Fruit fly (Drosophila melanogaster) whole organism, embryonic: ENCODE measurements around the gene DCTN1-p150.
A peak's percentile ranks its signal among the peaks of the same experiment; 100 is the strongest.

Experiments
- B-H1 ChIP-seq: fragments of 200-800 bp; sonication (Bioruptor generic); IDR thresholded peaks from 3 replicates; pipeline ENCODE4 v1.3.6; 2022; ENCODE audit warnings: missing biosample characterization, missing genetic modification characterization
- B-H2 ChIP-seq: fragments of 200-800 bp; sonication (Bioruptor generic); optimal IDR thresholded peaks from 2 replicates; lab custom pipeline; 2018; ENCODE audit warnings: missing biosample characterization, mild to moderate bottlenecking, missing genetic modification characterization
- CG11695 ChIP-seq: fragments of 200-800 bp; sonication (Bioruptor generic); IDR thresholded peaks from 3 replicates; pipeline ENCODE4 v1.3.6; 2022; ENCODE audit warnings: missing biosample characterization, missing genetic modification characterization
- CG12769 ChIP-seq: fragments of 200-800 bp; sonication (Bioruptor generic); optimal IDR thresholded peaks from 2 replicates; lab custom pipeline; 2019; ENCODE audit warnings: missing biosample characterization, mild to moderate bottlenecking, missing genetic modification characterization, moderate library complexity
- CG13775 ChIP-seq: fragments of 200-800 bp; sonication (Bioruptor generic); optimal IDR thresholded peaks from 3 replicates; lab custom pipeline; 2017; ENCODE audit warnings: missing biosample characterization, mild to moderate bottlenecking, missing genetic modification characterization
- CG13894 ChIP-seq: fragments of 200-800 bp; sonication (Bioruptor generic); optimal IDR thresholded peaks from 3 replicates; lab custom pipeline; 2018; ENCODE audit warnings: missing biosample characterization, mild to moderate bottlenecking, missing genetic modification characterization, moderate library complexity
- CG14441 ChIP-seq: fragments of 200-800 bp; sonication (Bioruptor generic); IDR thresholded peaks from 2 replicates; pipeline ENCODE4 v1.3.6; 2022; ENCODE audit warnings: missing biosample characterization, missing genetic modification characterization
- CG14667 ChIP-seq: fragments of 200-800 bp; sonication (Bioruptor generic); IDR thresholded peaks from 2 replicates; pipeline ENCODE4 v1.3.6; 2022; ENCODE audit warnings: missing biosample characterization, missing genetic modification characterization
- CG1603 ChIP-seq: fragments of 200-800 bp; sonication (Bioruptor generic); optimal IDR thresholded peaks from 2 replicates; lab custom pipeline; 2019; ENCODE audit warnings: missing biosample characterization, mild to moderate bottlenecking, missing genetic modification characterization, moderate library complexity
- CG17361 ChIP-seq: fragments of 200-800 bp; sonication (Bioruptor generic); IDR thresholded peaks from 3 replicates; pipeline ENCODE4 v1.3.6; 2022; ENCODE audit warnings: missing biosample characterization, missing genetic modification characterization
- CG17912 ChIP-seq: fragments of 200-800 bp; sonication (Bioruptor generic); optimal IDR thresholded peaks from 2 replicates; lab custom pipeline; 2018; ENCODE audit warnings: missing biosample characterization, mild to moderate bottlenecking, missing genetic modification characterization
- CG18011 ChIP-seq: fragments of 200-800 bp; sonication (Bioruptor generic); optimal IDR thresholded peaks from 2 replicates; lab custom pipeline; 2017; ENCODE audit warnings: missing biosample characterization, missing genetic modification characterization, mild to moderate bottlenecking, moderate library complexity, missing genotype
- CG18764 ChIP-seq: fragments of 200-800 bp; sonication (Bioruptor generic); optimal IDR thresholded peaks from 3 replicates; lab custom pipeline; 2016; ENCODE audit warnings: missing biosample characterization, missing genetic modification characterization
- CG2116 ChIP-seq: fragments of 200-800 bp; sonication (Bioruptor generic); optimal IDR thresholded peaks from 3 replicates; lab custom pipeline; 2018; ENCODE audit warnings: missing biosample characterization, mild to moderate bottlenecking, missing genetic modification characterization
- CG2199 ChIP-seq: fragments of 200-800 bp; sonication (Bioruptor generic); IDR thresholded peaks from 3 replicates; pipeline ENCODE4 v1.3.6; 2022; ENCODE audit warnings: missing biosample characterization, missing genetic modification characterization
- CG3065 ChIP-seq: fragments of 200-800 bp; sonication (Bioruptor generic); optimal IDR thresholded peaks from 2 replicates; lab custom pipeline; 2016; ENCODE audit warnings: missing biosample characterization, missing genetic modification characterization
- CG31365 ChIP-seq: fragments of 200-800 bp; sonication (Bioruptor generic); optimal IDR thresholded peaks from 2 replicates; lab custom pipeline; 2018; ENCODE audit warnings: missing biosample characterization, mild to moderate bottlenecking, missing genetic modification characterization
- CG31441 ChIP-seq: fragments of 200-800 bp; sonication (Bioruptor generic); IDR thresholded peaks from 2 replicates; pipeline ENCODE4 v1.3.6; 2022; ENCODE audit warnings: missing biosample characterization, missing genetic modification characterization
- CG33557 ChIP-seq: fragments of 200-800 bp; sonication (Bioruptor generic); optimal IDR thresholded peaks from 2 replicates; lab custom pipeline; 2019; ENCODE audit warnings: missing biosample characterization, mild to moderate bottlenecking, missing genetic modification characterization, moderate library complexity
- CG3847 ChIP-seq: fragments of 200-800 bp; sonication (Bioruptor generic); IDR thresholded peaks from 2 replicates; pipeline ENCODE4 v1.3.6; 2022; ENCODE audit warnings: missing biosample characterization, missing genetic modification characterization
- CG4360 ChIP-seq: fragments of 200-800 bp; sonication (Bioruptor generic); IDR thresholded peaks from 2 replicates; pipeline ENCODE4 v1.3.6; 2022; ENCODE audit warnings: missing biosample characterization, missing genetic modification characterization
- CG4854 ChIP-seq: fragments of 200-800 bp; sonication (Bioruptor generic); optimal IDR thresholded peaks from 2 replicates; lab custom pipeline; 2016; ENCODE audit warnings: missing biosample characterization, missing genetic modification characterization, inconsistent platforms
- CG6654 ChIP-seq: fragments of 200-800 bp; sonication (Bioruptor generic); optimal IDR thresholded peaks from 2 replicates; lab custom pipeline; 2017; ENCODE audit warnings: missing biosample characterization, mild to moderate bottlenecking, missing genetic modification characterization
- CG6765 ChIP-seq: fragments of 200-800 bp; sonication (Bioruptor generic); optimal IDR thresholded peaks from 3 replicates; lab custom pipeline; 2017; ENCODE audit warnings: missing biosample characterization, mild to moderate bottlenecking, missing genetic modification characterization
- CG6854 ChIP-seq: fragments of 200-800 bp; sonication (Bioruptor generic); optimal IDR thresholded peaks from 3 replicates; lab custom pipeline; 2017; ENCODE audit warnings: missing biosample characterization, mild to moderate bottlenecking, missing genetic modification characterization
- CG9727 ChIP-seq: fragments of 200-800 bp; sonication (Bioruptor generic); optimal IDR thresholded peaks from 3 replicates; lab custom pipeline; 2017; ENCODE audit warnings: missing biosample characterization, mild to moderate bottlenecking, missing genetic modification characterization
- HLH4C ChIP-seq: fragments of 200-800 bp; sonication (Bioruptor generic); IDR thresholded peaks from 3 replicates; pipeline ENCODE4 v1.3.6; 2022; ENCODE audit warnings: missing biosample characterization, missing genetic modification characterization; ENCODE audit not compliant: partially characterized antibody
- HLH54F ChIP-seq: fragments of 200-800 bp; sonication (Bioruptor generic); optimal IDR thresholded peaks from 3 replicates; lab custom pipeline; 2016; ENCODE audit warnings: missing biosample characterization, missing genetic modification characterization
- Lhr ChIP-seq: fragments of 200-800 bp; sonication (Bioruptor generic); optimal IDR thresholded peaks from 3 replicates; lab custom pipeline; 2017; ENCODE audit warnings: mild to moderate bottlenecking, missing biosample characterization, missing genetic modification reagents, missing genetic modification characterization
- Lim3 ChIP-seq: fragments of 200-800 bp; sonication (Bioruptor generic); IDR thresholded peaks from 2 replicates; pipeline ENCODE4 v1.3.6; 2022; ENCODE audit warnings: missing biosample characterization, missing genetic modification characterization
- Nf-YB ChIP-seq: fragments of 200-800 bp; sonication (Bioruptor generic); optimal IDR thresholded peaks from 3 replicates; lab custom pipeline; 2019; ENCODE audit warnings: missing biosample characterization, mild to moderate bottlenecking, missing genetic modification characterization, moderate library complexity
- Opbp ChIP-seq: fragments of 200-800 bp; sonication (Bioruptor generic); IDR thresholded peaks from 3 replicates; pipeline ENCODE4 v1.3.6; 2022; ENCODE audit warnings: missing biosample characterization, missing genetic modification characterization; ENCODE audit not compliant: partially characterized antibody
- Spps ChIP-seq: fragments of 200-800 bp; sonication (Bioruptor generic); optimal IDR thresholded peaks from 2 replicates; lab custom pipeline; 2018; ENCODE audit warnings: missing biosample characterization, mild to moderate bottlenecking, missing genetic modification characterization
- TFAM ChIP-seq: fragments of 200-800 bp; sonication (Bioruptor generic); optimal IDR thresholded peaks from 2 replicates; lab custom pipeline; 2017; ENCODE audit warnings: missing biosample characterization, missing genetic modification characterization, inconsistent platforms
- amos ChIP-seq: fragments of 200-800 bp; sonication (Bioruptor generic); IDR thresholded peaks from 2 replicates; pipeline ENCODE4 v1.3.6; 2022; ENCODE audit warnings: missing biosample characterization, missing genetic modification characterization; ENCODE audit not compliant: partially characterized antibody
- ash1 ChIP-seq: fragments of 200-800 bp; sonication (Bioruptor generic); optimal IDR thresholded peaks from 2 replicates; lab custom pipeline; 2018; ENCODE audit warnings: missing biosample characterization, mild to moderate bottlenecking, missing genetic modification characterization
- bbx ChIP-seq: fragments of 200-800 bp; sonication (Bioruptor generic); IDR thresholded peaks from 2 replicates; pipeline ENCODE4 v1.3.6; 2022; ENCODE audit warnings: missing biosample characterization, missing genetic modification characterization; ENCODE audit not compliant: partially characterized antibody
- cas ChIP-seq: fragments of 200-800 bp; sonication (Bioruptor generic); IDR thresholded peaks from 2 replicates; pipeline ENCODE4 v1.3.6; 2022; ENCODE audit warnings: missing biosample characterization, missing genetic modification characterization
- da ChIP-seq: fragments of 200-800 bp; sonication (Bioruptor generic); optimal IDR thresholded peaks from 2 replicates; lab custom pipeline; 2016; ENCODE audit warnings: missing biosample characterization, missing genetic modification characterization
- dimm ChIP-seq: fragments of 200-800 bp; sonication (Bioruptor generic); IDR thresholded peaks from 2 replicates; pipeline ENCODE4 v1.3.6; 2022; ENCODE audit warnings: missing biosample characterization, missing genetic modification characterization
- dpn ChIP-seq, 2 experiments: fragments of 200-800 bp; sonication (Bioruptor generic); optimal IDR thresholded peaks; 3 replicates each; lab custom pipeline; 2016; ENCODE audit warnings: missing biosample characterization in 2 of 2, missing genetic modification characterization in 2 of 2
- ems ChIP-seq: fragments of 200-800 bp; sonication (Bioruptor generic); optimal IDR thresholded peaks from 3 replicates; lab custom pipeline; 2016; ENCODE audit warnings: missing biosample characterization, missing genetic modification characterization
- fd102C ChIP-seq: fragments of 200-800 bp; sonication (Bioruptor generic); optimal IDR thresholded peaks from 2 replicates; lab custom pipeline; 2018; ENCODE audit warnings: missing biosample characterization, mild to moderate bottlenecking, missing genetic modification characterization, moderate library complexity
- hbn ChIP-seq: fragments of 200-800 bp; sonication (Bioruptor generic); IDR thresholded peaks from 2 replicates; pipeline ENCODE4 v1.3.6; 2022; ENCODE audit warnings: missing biosample characterization, missing genetic modification characterization; ENCODE audit not compliant: partially characterized antibody
- jigr1 ChIP-seq: fragments of 200-800 bp; sonication (Bioruptor generic); IDR thresholded peaks from 3 replicates; pipeline ENCODE4 v1.3.6; 2022; ENCODE audit warnings: missing biosample characterization, missing genetic modification characterization
- pb ChIP-seq: fragments of 200-800 bp; sonication (Bioruptor generic); optimal IDR thresholded peaks from 3 replicates; lab custom pipeline; 2016; ENCODE audit warnings: missing biosample characterization, missing genetic modification characterization
- pnt ChIP-seq: fragments of 200-800 bp; sonication (Bioruptor generic); optimal IDR thresholded peaks from 3 replicates; lab custom pipeline; 2016; ENCODE audit warnings: missing biosample characterization, missing genetic modification characterization
- rib ChIP-seq: fragments of 200-800 bp; sonication (Bioruptor generic); IDR thresholded peaks from 2 replicates; pipeline ENCODE4 v1.3.6; 2022; ENCODE audit warnings: missing biosample characterization, missing genetic modification characterization
- ro ChIP-seq: fragments of 200-800 bp; sonication (Bioruptor generic); IDR thresholded peaks from 2 replicates; pipeline ENCODE4 v1.3.6; 2022; ENCODE audit warnings: missing biosample characterization, missing genetic modification characterization
- sens-2 ChIP-seq: fragments of 200-800 bp; sonication (Bioruptor generic); IDR thresholded peaks from 2 replicates; pipeline ENCODE4 v1.3.6; 2022; ENCODE audit warnings: missing biosample characterization, missing genetic modification characterization
- vfl ChIP-seq: fragments of 200-800 bp; sonication (Bioruptor generic); optimal IDR thresholded peaks from 2 replicates; lab custom pipeline; 2016; ENCODE audit warnings: missing biosample characterization, missing genetic modification characterization

DCTN1-p150 gene

DNA sequence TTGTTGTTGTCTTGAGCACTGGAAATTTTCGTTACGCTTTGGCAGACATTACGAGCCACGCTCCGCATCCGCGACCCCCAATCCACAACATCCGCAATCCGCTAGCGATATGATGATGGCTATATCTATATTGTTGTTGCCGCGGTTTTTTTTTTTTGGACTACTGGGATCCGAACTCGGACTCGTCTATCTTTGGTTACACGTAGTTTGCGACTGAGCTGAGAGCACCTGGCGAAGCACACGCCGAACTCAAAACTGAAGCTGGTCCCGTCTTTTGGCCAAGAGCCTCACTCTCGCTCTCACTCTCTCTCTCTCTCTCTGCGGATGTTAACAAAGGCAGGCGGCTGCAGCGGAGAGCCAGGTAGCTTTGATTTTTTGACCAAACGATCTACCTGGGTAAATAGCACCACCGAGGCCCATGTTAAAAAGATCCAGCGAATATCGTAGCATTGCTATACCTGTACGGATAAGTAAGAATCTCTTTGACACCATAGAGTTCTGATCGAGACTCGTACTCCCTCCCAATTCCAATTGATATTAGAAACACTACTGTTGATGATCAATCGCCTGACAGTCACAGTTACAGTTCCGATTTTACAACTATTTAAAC lies 4.0 kb upstream of the DCTN1-p150 start, which contains the start of gene Rgl (continued):
- TF ChIP-seq CG18011 (GFP tag; lab: Kevin White, UChicago) = no peak
- no peak for TF ChIP-seq CG4854 (GFP tag; lab: Kevin White, UChicago)
- peak; percentile 24; the same call in 1 of the 2 replicates for TF ChIP-seq bbx
- TF ChIP-seq fd102C (GFP tag; lab: Kevin White, UChicago) = no peak
- no peak for TF ChIP-seq CG2116 (GFP tag; lab: Kevin White, UChicago)
- TF ChIP-seq CG1603 (tag; lab: Kevin White, UChicago) = no peak
- TF ChIP-seq CG13775 (GFP tag; lab: Kevin White, UChicago) = peak; percentile 91
- no peak for TF ChIP-seq ems (GFP tag; lab: Kevin White, UChicago)
- no peak for TF ChIP-seq dpn (GFP tag; optimal IDR thresholded peaks at IDR 0.05; lab: Kevin White, UChicago)
- TF ChIP-seq CG12769 (tag; lab: Kevin White, UChicago) = peak; percentile 50
- TF ChIP-seq Nf-YB (GFP tag; lab: Kevin White, UChicago) = no peak
- TF ChIP-seq CG3847 (GFP tag; lab: Robert Waterston, UW) = no peak
- peak; percentile 72 for TF ChIP-seq rib (GFP tag; lab: Robert Waterston, UW)
- TF ChIP-seq HLH4C (GFP tag; lab: Robert Waterston, UW) = no peak
- no peak for TF ChIP-seq Opbp (GFP tag; lab: Robert Waterston, UW)
- no peak for TF ChIP-seq CG9727 (GFP tag; lab: Kevin White, UChicago)
- TF ChIP-seq CG13894 (tag; lab: Kevin White, UChicago) = no peak
- no peak for TF ChIP-seq CG3065 (GFP tag; lab: Kevin White, UChicago)
- TF ChIP-seq jigr1 (GFP tag; lab: Robert Waterston, UW) = no peak
- TF ChIP-seq CG17912 (GFP tag; lab: Kevin White, UChicago) = no peak
- peak; percentile 29; the same call in 1 of the 2 replicates for TF ChIP-seq amos (GFP tag; lab: Robert Waterston, UW)
- TF ChIP-seq dimm (GFP tag; lab: Robert Waterston, UW) = no peak
- TF ChIP-seq Spps = no peak
- no peak for TF ChIP-seq CG31441
- no peak for TF ChIP-seq CG18764 (GFP tag; lab: Kevin White, UChicago)
- TF ChIP-seq cas (GFP tag; lab: Robert Waterston, UW) = no peak
- TF ChIP-seq B-H1 (GFP tag; lab: Robert Waterston, UW) = no peak
- peak; percentile 93 for TF ChIP-seq CG4360 (GFP tag; lab: Robert Waterston, UW)
- no peak for TF ChIP-seq sens-2 (GFP tag; lab: Robert Waterston, UW)
- no peak for TF ChIP-seq Lhr
- TF ChIP-seq pnt (GFP tag; lab: Kevin White, UChicago) = no peak
- TF ChIP-seq CG6654 = no peak
- no peak for TF ChIP-seq CG2199
- no peak for TF ChIP-seq TFAM (GFP tag; lab: Kevin White, UChicago)
- TF ChIP-seq HLH54F (GFP tag; lab: Kevin White, UChicago) = no peak
- TF ChIP-seq CG6765 (GFP tag; lab: Kevin White, UChicago) = no peak
- TF ChIP-seq ro (GFP tag; lab: Robert Waterston, UW) = no peak
- TF ChIP-seq pb = no peak
- no peak for TF ChIP-seq da (GFP tag; lab: Kevin White, UChicago)
- no peak for TF ChIP-seq CG11695 (GFP tag; lab: Robert Waterston, UW)
- no peak for TF ChIP-seq CG33557 (GFP tag; lab: Kevin White, UChicago)
- no peak for TF ChIP-seq B-H2 (GFP tag; lab: Kevin White, UChicago)
- no peak for TF ChIP-seq hbn (GFP tag; lab: Robert Waterston, UW)
- TF ChIP-seq Lim3 (GFP tag; lab: Robert Waterston, UW) = no peak
- TF ChIP-seq CG14667 (GFP tag; lab: Robert Waterston, UW) = no peak
- TF ChIP-seq ash1 (GFP tag; lab: Kevin White, UChicago) = no peak
- TF ChIP-seq CG6854 (GFP tag; lab: Kevin White, UChicago) = no peak
- no peak for TF ChIP-seq CG31365 (tag; lab: Kevin White, UChicago)
- no peak for TF ChIP-seq vfl (GFP tag; lab: Kevin White, UChicago)
- no peak for TF ChIP-seq CG17361 (GFP tag; lab: Robert Waterston, UW)
- TF ChIP-seq CG14441 (GFP tag; lab: Robert Waterston, UW) = no peak
